Worm (Caenorhabditis elegans) whole organism, L3 larva: ENCODE data around the gene blos-4.

Experiments
- ama-1 ChIP-seq: fragments of 150-350 bp; optimal IDR thresholded peaks from 2 replicates; lab custom pipeline; 2018
- ceh-82 ChIP-seq: fragments of 150-350 bp; optimal IDR thresholded peaks from 2 replicates; lab custom pipeline; 2014; ENCODE audit warnings: missing biosample characterization, missing genetic modification characterization
- daf-12 ChIP-seq: fragments of 150-350 bp; optimal IDR thresholded peaks from 2 replicates; lab custom pipeline; 2014; ENCODE audit warnings: missing biosample characterization, missing genetic modification reagents, missing genetic modification characterization
- egl-5 ChIP-seq: fragments of 150-350 bp; optimal IDR thresholded peaks from 2 replicates; lab custom pipeline; 2017; ENCODE audit warnings: missing biosample characterization, missing genetic modification reagents, missing genetic modification characterization, inconsistent platforms
- elt-1 ChIP-seq: fragments of 150-350 bp; optimal IDR thresholded peaks from 2 replicates; lab custom pipeline; 2014; ENCODE audit warnings: missing biosample characterization, missing genetic modification characterization
- elt-3 ChIP-seq, 3 experiments: fragments of 150-350 bp in 1 of 3; sonication (generic microtip) in 2 of 3; optimal IDR thresholded peaks; 2 replicates in 2 of 3; 4 replicates in 1 of 3; lab custom pipeline; 2014 to 2017; ENCODE audit warnings: missing biosample characterization in 3 of 3, missing genetic modification characterization in 3 of 3
- fkh-10 ChIP-seq: sonication (generic microtip); optimal IDR thresholded peaks from 2 replicates; lab custom pipeline; 2017; ENCODE audit warnings: missing biosample characterization, missing genetic modification reagents, missing genetic modification characterization
- fos-1 ChIP-seq: fragments of 150-350 bp; optimal IDR thresholded peaks from 2 replicates; lab custom pipeline; 2014; ENCODE audit warnings: missing biosample characterization, missing genetic modification characterization
- lin-15B ChIP-seq: fragments of 150-350 bp; optimal IDR thresholded peaks from 2 replicates; lab custom pipeline; 2014; ENCODE audit warnings: missing biosample characterization, missing genetic modification characterization
- nhr-12 ChIP-seq: fragments of 150-350 bp; optimal IDR thresholded peaks from 2 replicates; lab custom pipeline; 2014; ENCODE audit warnings: missing biosample characterization, missing genetic modification characterization
- pha-4 ChIP-seq: fragments of 150-350 bp; optimal IDR thresholded peaks from 2 replicates; lab custom pipeline; 2014; ENCODE audit warnings: missing biosample characterization, missing genetic modification reagents, missing genetic modification characterization
- snpc-4 ChIP-seq: fragments of 150-350 bp; optimal IDR thresholded peaks from 2 replicates; lab custom pipeline; 2014; ENCODE audit warnings: missing biosample characterization, missing genetic modification characterization
- ztf-11 ChIP-seq: fragments of 150-350 bp; optimal IDR thresholded peaks from 2 replicates; lab custom pipeline; 2014; ENCODE audit warnings: missing biosample characterization, missing genetic modification characterization

ce11 chrII:6202910-6203309 is 42.1 kb upstream of the blos-4 start, which contains the start of gene C30B5.17:
- TF ChIP-seq egl-5 (tag; lab: Kevin White, UChicago) (no peak), ama-1 (lab: Kevin White, UChicago) (no peak), ceh-82 (tag; lab: Kevin White, UChicago) (no peak), pha-4 (no peak), ztf-11 (tag; lab: Kevin White, UChicago) (no peak), daf-12 (no peak), snpc-4 (tag; lab: Kevin White, UChicago) (no peak), nhr-12 (tag; lab: Kevin White, UChicago) (no peak), fkh-10 (GFP tag; lab: Kevin White, UChicago) (no peak), fos-1 (tag; lab: Kevin White, UChicago) (no peak), elt-1 (tag; lab: Kevin White, UChicago) (no peak), lin-15B (no peak), elt-3 (tag; optimal IDR thresholded peaks at IDR 0.05; lab: Kevin White, UChicago) (no peak)
